Worm (Caenorhabditis elegans): ENCODE measurements around the gene Y14H12A.2.

DNA sequence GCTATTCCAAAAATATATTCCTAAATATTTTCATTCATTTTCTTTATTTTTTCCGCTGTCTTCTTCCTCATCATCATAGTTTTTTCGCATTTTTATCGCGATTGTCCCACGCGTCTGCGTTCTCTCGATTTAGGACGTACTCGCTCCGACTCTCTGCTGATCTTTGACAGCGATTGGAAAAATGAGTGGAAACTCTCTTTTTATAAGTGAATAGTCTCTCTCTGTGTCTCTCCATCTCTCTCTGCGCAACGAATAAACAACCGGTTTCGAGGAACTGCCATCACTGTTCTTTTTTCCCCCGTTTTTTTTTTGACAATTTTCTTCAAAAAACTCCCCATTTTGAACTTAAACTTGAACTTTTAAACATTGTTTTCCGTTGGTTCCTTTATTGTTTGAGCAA lies 38.1 kb downstream of the Y14H12A.2 start:
- TF ChIP-seq tab-1 (GFP tag; IDR thresholded peaks at IDR 0.05) = no peak
- no peak for TF ChIP-seq med-1 (GFP tag; optimal IDR thresholded peaks at IDR 0.05; ENCODE audit: insufficient read depth)
- TF ChIP-seq klf-2 (GFP tag; conservative IDR thresholded peaks at IDR 0.05) = no peak
- no peak for TF ChIP-seq cog-1 (tag; optimal IDR thresholded peaks at IDR 0.05)
